Worm (Caenorhabditis elegans) whole organism, young adult: ENCODE measurements around the gene srh-289.

ENCODE experiments used
- C06A6.2 ChIP-seq: fragments of 200-800 bp; sonication (Bioruptor generic); conservative IDR thresholded peaks from 2 replicates; pipeline ENCODE4 v1.3.6; 2022; ENCODE audit warnings: missing genetic modification characterization, missing compliant biosample characterization
- ama-1 ChIP-seq, 3 experiments: fragments of 150-350 bp in 1 of 3; sonication (generic microtip) in 2 of 3; optimal IDR thresholded peaks; 2 replicates each; lab custom pipeline; 2014 to 2018; ENCODE audit warnings: missing biosample characterization in 2 of 3, missing genetic modification characterization in 2 of 3, missing genetic modification reagents in 2 of 3
- dpff-1 ChIP-seq: sonication (generic microtip); optimal IDR thresholded peaks from 2 replicates; lab custom pipeline; 2017; ENCODE audit warnings: mild to moderate bottlenecking, missing genetic modification characterization, missing compliant biosample characterization
- hlh-12 ChIP-seq: sonication (generic microtip); optimal IDR thresholded peaks from 2 replicates; lab custom pipeline; 2016; ENCODE audit warnings: missing genetic modification characterization, missing compliant biosample characterization
- lin-26 ChIP-seq: fragments of 200-800 bp; sonication (Bioruptor generic); IDR thresholded peaks from 2 replicates; pipeline ENCODE4 v1.3.6; 2022; ENCODE audit warnings: missing genetic modification reagents, missing genetic modification characterization, missing compliant biosample characterization
- madf-3 ChIP-seq: fragments of 200-800 bp; sonication (Bioruptor generic); IDR thresholded peaks from 2 replicates; pipeline ENCODE4 v1.3.6; 2022; ENCODE audit warnings: missing genetic modification reagents, missing genetic modification characterization, missing compliant biosample characterization
- mel-28 ChIP-seq: sonication (generic microtip); optimal IDR thresholded peaks from 2 replicates; lab custom pipeline; 2016; ENCODE audit warnings: borderline replicate concordance, mild to moderate bottlenecking, missing genetic modification characterization, missing compliant biosample characterization
- nhr-90 ChIP-seq: sonication (generic microtip); optimal IDR thresholded peaks from 2 replicates; lab custom pipeline; 2016; ENCODE audit warnings: missing genotype, mild to moderate bottlenecking, missing genetic modification characterization, missing compliant biosample characterization
- ztf-22 ChIP-seq: fragments of 200-800 bp; sonication (Bioruptor generic); optimal IDR thresholded peaks from 2 replicates; lab custom pipeline; 2018; ENCODE audit warnings: mild to moderate bottlenecking, missing genetic modification characterization, moderate library complexity, missing compliant biosample characterization

DNA sequence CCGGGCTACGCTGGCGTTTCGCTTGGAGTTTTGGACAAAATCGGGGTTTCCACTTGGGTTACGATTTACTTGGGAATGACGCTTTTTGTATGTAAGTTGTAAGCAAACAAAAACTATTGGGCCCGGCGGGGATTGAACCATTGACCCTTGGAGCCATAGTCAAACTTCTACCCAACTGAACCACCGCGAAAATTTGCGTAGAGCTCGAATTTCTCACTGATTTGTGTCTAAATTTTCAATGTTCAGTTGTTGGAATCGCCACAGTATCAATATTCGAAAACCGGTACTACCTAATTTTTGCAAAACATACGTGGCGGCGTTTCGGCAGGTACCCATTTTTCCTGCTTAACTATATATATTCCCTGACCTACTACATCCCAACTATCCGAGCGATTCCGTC, 26.1 kb downstream of the srh-289 start:
- TF ChIP-seq madf-3 (GFP tag; lab: Robert Waterston, UW) (no peak), C06A6.2 (no peak), hlh-12 (tag; lab: Kevin White, UChicago) (no peak), nhr-90 (tag; lab: Kevin White, UChicago) (no peak), dpff-1 (tag; lab: Kevin White, UChicago) (no peak), lin-26 (GFP tag; lab: Robert Waterston, UW) (0 out of 2 replicates have a peak, but pooled peaks have one; percentile 32), ztf-22 (GFP tag; lab: Kevin White, UChicago) (no peak), mel-28 (tag; lab: Kevin White, UChicago) (no peak), ama-1 (optimal IDR thresholded peaks at IDR 0.05; lab: Kevin White, UChicago) (no peak), ama-1 (GFP tag; optimal IDR thresholded peaks at IDR 0.05; lab: Kevin White, UChicago) (no peak)
